Fruit fly (Drosophila melanogaster): ENCODE data around the gene vnc.

Gene vnc

DNA sequence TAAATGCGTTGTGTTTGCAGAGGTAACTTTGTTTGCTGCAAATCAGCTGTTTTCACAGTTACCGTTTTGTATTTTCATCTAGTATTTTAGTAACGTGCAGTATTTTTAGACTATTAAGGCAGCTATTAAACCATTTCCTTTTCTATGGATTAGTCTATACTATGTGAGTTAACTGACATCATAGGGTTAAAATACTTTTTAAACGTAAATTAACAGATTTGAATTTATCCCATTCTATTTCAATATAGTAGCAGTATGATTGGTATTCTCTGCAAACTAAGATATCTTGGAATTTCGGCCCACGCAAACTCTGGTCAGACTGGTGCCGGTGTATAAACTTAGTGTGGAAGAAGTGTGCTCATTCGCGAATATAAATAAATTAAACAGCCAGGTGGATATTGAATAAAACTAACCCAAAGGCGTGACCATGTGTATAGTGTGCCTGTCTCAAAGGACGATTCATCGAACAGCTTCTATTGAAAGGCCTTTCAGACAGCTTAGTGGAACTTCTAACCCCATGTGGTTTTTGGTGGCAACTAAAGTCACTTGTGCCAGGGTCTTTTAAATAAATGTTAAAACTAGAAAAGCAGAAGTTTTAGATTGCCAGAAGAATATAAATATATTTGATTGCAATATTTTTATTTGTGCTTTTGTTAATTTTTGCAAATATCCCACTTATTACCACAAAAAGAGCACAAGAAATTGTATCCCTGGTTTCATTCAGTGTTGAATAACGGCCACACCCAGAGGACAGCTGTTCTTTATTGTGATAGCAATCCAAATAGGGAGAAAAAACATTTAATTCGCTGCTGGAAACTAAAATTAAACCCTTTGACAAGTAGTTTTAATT, at the start of gene vnc, which contains the start of the genes CG6674 and CG42455:
vnc (plus strand) TSS at position 306 of the 850 bp plus-strand sequence.
CG6674 (minus strand) TSS at position 48 of the 850 bp plus-strand sequence.
CG42455 (plus strand) TSS at position 306 of the 850 bp plus-strand sequence.
- TF ChIP-seq psq (optimal IDR thresholded peaks at IDR 0.05): no peak
- TF ChIP-seq Dll (optimal IDR thresholded peaks at IDR 0.05): no peak
- no peak for TF ChIP-seq EcR (GFP tag; optimal IDR thresholded peaks at IDR 0.05)
- no peak for TF ChIP-seq pan (optimal IDR thresholded peaks at IDR 0.05)
- TF ChIP-seq CG8478 (optimal IDR thresholded peaks at IDR 0.05): no peak
- no peak for TF ChIP-seq usp (GFP tag; optimal IDR thresholded peaks at IDR 0.05)

DNA sequence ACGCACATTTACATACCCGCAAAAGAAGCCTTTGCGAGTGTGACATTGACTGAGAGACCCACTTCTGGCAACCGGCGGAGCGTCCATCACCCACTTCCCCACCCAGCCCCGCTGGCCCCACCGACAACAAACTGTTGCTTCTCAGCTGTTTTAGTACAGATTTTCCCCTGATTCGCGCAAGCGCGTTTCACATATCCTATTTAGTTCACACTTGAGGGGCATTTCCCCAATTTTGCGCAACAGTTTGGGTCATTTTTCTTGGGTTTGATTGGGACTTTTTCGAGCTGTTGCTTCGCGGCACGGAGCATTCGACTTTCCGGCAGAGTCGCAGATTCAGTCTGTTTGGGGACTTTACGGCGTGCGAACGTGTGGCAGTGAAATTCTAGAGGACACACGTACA, 44.9 kb upstream of the vnc start:
- TF ChIP-seq CG8478 (optimal IDR thresholded peaks at IDR 0.05): no peak
- TF ChIP-seq pan (optimal IDR thresholded peaks at IDR 0.05): no peak
- TF ChIP-seq Dll (optimal IDR thresholded peaks at IDR 0.05): no peak
- TF ChIP-seq psq (optimal IDR thresholded peaks at IDR 0.05): no peak
- no peak for TF ChIP-seq usp (GFP tag; optimal IDR thresholded peaks at IDR 0.05)

DNA sequence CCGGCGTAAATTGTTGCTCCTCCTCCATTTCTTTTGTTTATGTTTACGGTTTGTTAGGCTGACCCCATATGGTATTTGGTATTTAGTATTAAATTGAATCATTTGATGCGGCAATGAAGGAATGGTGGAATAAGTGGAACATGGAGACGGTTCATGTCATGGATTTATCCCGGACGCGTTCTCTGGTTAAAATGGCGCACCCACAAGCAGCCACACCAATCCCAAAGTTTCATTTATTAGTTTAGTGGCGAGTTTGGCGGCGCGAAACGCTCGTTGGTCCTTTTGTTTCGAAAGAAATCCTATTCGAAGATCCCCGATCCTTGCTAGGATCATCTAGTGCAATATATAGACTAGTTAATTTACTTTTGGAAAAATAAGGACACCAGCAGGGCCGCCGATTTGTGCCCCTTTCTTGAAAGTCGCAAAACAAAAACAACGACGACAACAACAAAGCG, 3.8 kb upstream of the vnc start, which contains the start of the genes CG6685 and Dronc:
CG6685 (minus strand) TSS at position 51 of the 455 bp plus-strand sequence.
Dronc (plus strand) TSS at position 213 of the 455 bp plus-strand sequence.
- no peak for TF ChIP-seq psq (optimal IDR thresholded peaks at IDR 0.05)
- no peak for TF ChIP-seq CG8478 (optimal IDR thresholded peaks at IDR 0.05)
- TF ChIP-seq usp (GFP tag; optimal IDR thresholded peaks at IDR 0.05): no peak
- no peak for TF ChIP-seq pan (optimal IDR thresholded peaks at IDR 0.05)
- no peak for TF ChIP-seq EcR (GFP tag; optimal IDR thresholded peaks at IDR 0.05)
- no peak for TF ChIP-seq Dll (optimal IDR thresholded peaks at IDR 0.05)

DNA sequence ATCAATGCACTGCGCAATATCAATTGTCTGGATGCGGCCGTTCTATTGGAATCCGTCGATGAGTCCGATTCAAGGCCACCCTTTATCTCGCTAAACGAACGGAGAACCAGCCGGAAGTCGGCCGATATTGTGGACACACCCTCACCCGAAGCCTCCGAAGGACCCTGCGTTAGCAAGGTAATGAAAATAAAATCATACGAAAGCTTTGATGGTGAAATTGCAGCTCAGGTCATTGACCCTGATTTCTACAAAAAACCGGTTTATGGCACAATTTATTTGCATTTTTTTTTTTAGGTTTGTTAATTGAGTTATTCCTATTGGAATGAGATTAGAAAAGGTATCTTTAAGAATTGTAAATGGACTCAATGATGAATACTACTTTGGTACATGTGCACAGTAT, 3.0 kb upstream of the vnc start:
- TF ChIP-seq usp (GFP tag; optimal IDR thresholded peaks at IDR 0.05): no peak
- TF ChIP-seq psq (optimal IDR thresholded peaks at IDR 0.05): no peak
- TF ChIP-seq pan (optimal IDR thresholded peaks at IDR 0.05): no peak
- peak; percentile 0 to 68 for TF ChIP-seq EcR (GFP tag; optimal IDR thresholded peaks at IDR 0.05)
- no peak for TF ChIP-seq Dll (optimal IDR thresholded peaks at IDR 0.05)

DNA sequence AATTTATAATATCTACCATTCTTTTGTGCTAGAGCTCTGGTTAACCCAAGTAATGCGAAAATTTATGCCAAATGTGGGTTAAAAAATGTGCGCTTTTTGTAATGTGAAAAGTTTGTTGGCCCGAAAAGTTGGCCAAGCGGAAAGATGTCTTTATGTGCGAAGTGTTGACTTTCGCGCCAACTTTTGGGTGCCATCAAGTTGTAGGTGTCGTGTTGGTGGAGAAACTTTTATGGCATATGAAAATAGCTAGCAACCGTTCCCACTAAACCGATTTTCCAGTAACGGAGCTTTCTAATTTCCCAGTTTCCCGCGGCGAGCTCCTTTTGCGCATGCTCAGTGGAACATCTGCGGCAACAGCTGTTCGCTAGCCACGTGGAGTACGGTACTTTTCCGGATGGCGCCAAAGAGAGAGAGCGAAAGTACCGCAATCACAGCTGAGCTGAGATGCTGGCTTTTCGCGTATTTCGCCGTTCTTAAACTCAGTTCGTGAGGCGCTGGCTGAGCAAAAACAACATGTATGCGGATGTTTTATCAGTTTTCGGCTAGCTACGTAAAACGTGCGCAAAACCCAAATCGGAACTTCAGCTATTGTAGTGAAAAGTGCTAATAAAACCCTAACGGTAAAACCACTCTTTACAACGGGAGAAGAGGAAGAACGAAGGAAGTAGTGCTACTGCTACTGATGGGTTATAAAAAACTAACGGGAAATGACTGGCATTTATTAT, 2.2 kb downstream of the vnc start, which contains the start of gene dpr6:
dpr6 (plus strand) TSS at position 480 of the 725 bp plus-strand sequence.
- TF ChIP-seq Dll (optimal IDR thresholded peaks at IDR 0.05) (no peak), usp (GFP tag; optimal IDR thresholded peaks at IDR 0.05) (no peak), EcR (GFP tag; optimal IDR thresholded peaks at IDR 0.05) (no peak), psq (optimal IDR thresholded peaks at IDR 0.05) (no peak)

Data from whole organism.